Fruit fly (Drosophila melanogaster) whole organism, embryonic: ENCODE data around the gene Ir94a.

Source experiments
- Bdp1 ChIP-seq: fragments of 200-800 bp; sonication (Bioruptor generic); optimal IDR thresholded peaks from 3 replicates; lab custom pipeline; 2016; ENCODE audit warnings: missing biosample characterization, missing genetic modification characterization
- Bteb2 ChIP-seq: fragments of 200-800 bp; sonication (Bioruptor generic); optimal IDR thresholded peaks from 2 replicates; lab custom pipeline; 2016; ENCODE audit warnings: missing biosample characterization, missing genetic modification characterization
- C15 ChIP-seq: fragments of 200-800 bp; sonication (Bioruptor generic); IDR thresholded peaks from 3 replicates; pipeline ENCODE4 v1.3.6; 2022; ENCODE audit warnings: missing biosample characterization, missing genetic modification characterization
- CG10462 ChIP-seq: fragments of 200-800 bp; sonication (Bioruptor generic); optimal IDR thresholded peaks from 2 replicates; lab custom pipeline; 2016; ENCODE audit warnings: missing biosample characterization, missing genetic modification characterization
- CG10543 ChIP-seq: fragments of 200-800 bp; sonication (Bioruptor generic); optimal IDR thresholded peaks from 3 replicates; lab custom pipeline; 2017; ENCODE audit warnings: missing biosample characterization, mild to moderate bottlenecking, missing genetic modification characterization, moderate library complexity
- CG10565 ChIP-seq: fragments of 200-800 bp; sonication (Bioruptor generic); optimal IDR thresholded peaks from 3 replicates; lab custom pipeline; 2016; ENCODE audit warnings: missing biosample characterization, mild to moderate bottlenecking, missing genetic modification characterization
- CG11247 ChIP-seq: fragments of 200-800 bp; sonication (Bioruptor generic); IDR thresholded peaks from 2 replicates; pipeline ENCODE4 v1.3.6; 2022; ENCODE audit warnings: missing biosample characterization, missing genetic modification characterization
- CG13296 ChIP-seq: fragments of 200-800 bp; sonication (Bioruptor generic); optimal IDR thresholded peaks from 3 replicates; lab custom pipeline; 2018; ENCODE audit warnings: missing biosample characterization, mild to moderate bottlenecking, missing genetic modification characterization
- CG14667 ChIP-seq: fragments of 200-800 bp; sonication (Bioruptor generic); IDR thresholded peaks from 2 replicates; pipeline ENCODE4 v1.3.6; 2022; ENCODE audit warnings: missing biosample characterization, missing genetic modification characterization
- CG15073 ChIP-seq: fragments of 200-800 bp; sonication (Bioruptor generic); optimal IDR thresholded peaks from 2 replicates; lab custom pipeline; 2016; ENCODE audit warnings: missing biosample characterization, missing genetic modification characterization
- CG17186 ChIP-seq: fragments of 200-800 bp; sonication (Bioruptor generic); optimal IDR thresholded peaks from 3 replicates; lab custom pipeline; 2017; ENCODE audit warnings: missing biosample characterization, missing genetic modification reagents, missing genetic modification characterization
- CG18764 ChIP-seq: fragments of 200-800 bp; sonication (Bioruptor generic); optimal IDR thresholded peaks from 3 replicates; lab custom pipeline; 2016; ENCODE audit warnings: missing biosample characterization, missing genetic modification characterization
- CG31365 ChIP-seq: fragments of 200-800 bp; sonication (Bioruptor generic); optimal IDR thresholded peaks from 2 replicates; lab custom pipeline; 2018; ENCODE audit warnings: missing biosample characterization, mild to moderate bottlenecking, missing genetic modification characterization
- CG31441 ChIP-seq: fragments of 200-800 bp; sonication (Bioruptor generic); IDR thresholded peaks from 2 replicates; pipeline ENCODE4 v1.3.6; 2022; ENCODE audit warnings: missing biosample characterization, missing genetic modification characterization
- CG34422 ChIP-seq: fragments of 200-800 bp; sonication (Bioruptor generic); IDR thresholded peaks from 3 replicates; pipeline ENCODE4 v1.3.6; 2022; ENCODE audit warnings: missing biosample characterization, missing genetic modification characterization
- CG3838 ChIP-seq: fragments of 200-800 bp; sonication (Bioruptor generic); optimal IDR thresholded peaks from 3 replicates; lab custom pipeline; 2016; ENCODE audit warnings: missing biosample characterization, missing genetic modification characterization
- CG6813 ChIP-seq: fragments of 200-800 bp; sonication (Bioruptor generic); optimal IDR thresholded peaks from 2 replicates; lab custom pipeline; 2017; ENCODE audit warnings: missing biosample characterization, missing genetic modification characterization, mild to moderate bottlenecking, moderate library complexity, missing genetic modification reagents
- CG7963 ChIP-seq: fragments of 200-800 bp; sonication (Bioruptor generic); IDR thresholded peaks from 3 replicates; pipeline ENCODE4 v1.3.6; 2022; ENCODE audit warnings: missing biosample characterization, missing genetic modification characterization; ENCODE audit not compliant: partially characterized antibody
- CG8944 ChIP-seq: fragments of 200-800 bp; sonication (Bioruptor generic); optimal IDR thresholded peaks from 3 replicates; lab custom pipeline; 2016; ENCODE audit warnings: missing biosample characterization, missing genetic modification characterization
- CG9817 ChIP-seq: fragments of 200-800 bp; sonication (Bioruptor generic); optimal IDR thresholded peaks from 2 replicates; lab custom pipeline; 2018; ENCODE audit warnings: missing biosample characterization, mild to moderate bottlenecking, missing genetic modification characterization, moderate library complexity
- Camta ChIP-seq: fragments of 200-800 bp; sonication (Bioruptor generic); optimal IDR thresholded peaks from 2 replicates; lab custom pipeline; 2016; ENCODE audit warnings: missing biosample characterization, missing genetic modification characterization
- Fer2 ChIP-seq: fragments of 200-800 bp; sonication (Bioruptor generic); optimal IDR thresholded peaks from 2 replicates; lab custom pipeline; 2018; ENCODE audit warnings: missing biosample characterization, mild to moderate bottlenecking, missing genetic modification characterization, moderate library complexity
- HmgZ ChIP-seq: fragments of 200-800 bp; sonication (Bioruptor generic); optimal IDR thresholded peaks from 2 replicates; lab custom pipeline; 2018; ENCODE audit warnings: missing biosample characterization, mild to moderate bottlenecking, missing genetic modification characterization
- Kr ChIP-seq: fragments of 200-800 bp; sonication (Bioruptor generic); optimal IDR thresholded peaks from 2 replicates; lab custom pipeline; 2017; ENCODE audit warnings: missing biosample characterization, mild to moderate bottlenecking, missing genetic modification characterization
- Lhr ChIP-seq: fragments of 200-800 bp; sonication (Bioruptor generic); optimal IDR thresholded peaks from 3 replicates; lab custom pipeline; 2017; ENCODE audit warnings: mild to moderate bottlenecking, missing biosample characterization, missing genetic modification reagents, missing genetic modification characterization
- Mad ChIP-seq: fragments of 200-800 bp; sonication (Bioruptor generic); optimal IDR thresholded peaks from 2 replicates; lab custom pipeline; 2016; ENCODE audit warnings: missing biosample characterization, missing genetic modification characterization
- Max ChIP-seq: fragments of 200-800 bp; sonication (Bioruptor generic); optimal IDR thresholded peaks from 2 replicates; lab custom pipeline; 2016; ENCODE audit warnings: missing biosample characterization, mild to moderate bottlenecking, missing genetic modification characterization
- Meics ChIP-seq: fragments of 200-800 bp; sonication (Bioruptor generic); optimal IDR thresholded peaks from 2 replicates; lab custom pipeline; 2017; ENCODE audit warnings: missing biosample characterization, mild to moderate bottlenecking, missing genetic modification characterization
- Mrtf ChIP-seq: fragments of 200-800 bp; sonication (Bioruptor generic); IDR thresholded peaks from 3 replicates; pipeline ENCODE4 v1.3.6; 2022; ENCODE audit warnings: missing biosample characterization, missing genetic modification characterization
- Sox100B ChIP-seq: fragments of 200-800 bp; sonication (Bioruptor generic); optimal IDR thresholded peaks from 3 replicates; lab custom pipeline; 2018; ENCODE audit warnings: missing biosample characterization, mild to moderate bottlenecking, missing genetic modification characterization
- Spps ChIP-seq: fragments of 200-800 bp; sonication (Bioruptor generic); optimal IDR thresholded peaks from 2 replicates; lab custom pipeline; 2018; ENCODE audit warnings: missing biosample characterization, mild to moderate bottlenecking, missing genetic modification characterization
- Taf1 ChIP-seq: fragments of 200-800 bp; sonication (Bioruptor generic); IDR thresholded peaks from 2 replicates; pipeline ENCODE4 v1.3.6; 2022; ENCODE audit warnings: missing biosample characterization, missing genetic modification characterization
- bigmax ChIP-seq: fragments of 200-800 bp; sonication (Bioruptor generic); optimal IDR thresholded peaks from 2 replicates; lab custom pipeline; 2018; ENCODE audit warnings: missing biosample characterization, mild to moderate bottlenecking, missing genetic modification characterization
- cato ChIP-seq: fragments of 200-800 bp; sonication (Bioruptor generic); optimal IDR thresholded peaks from 2 replicates; lab custom pipeline; 2016; ENCODE audit warnings: missing biosample characterization, missing genetic modification characterization, borderline replicate concordance
- crc ChIP-seq: fragments of 200-800 bp; sonication (Bioruptor generic); optimal IDR thresholded peaks from 2 replicates; lab custom pipeline; 2016; ENCODE audit warnings: missing biosample characterization, missing genetic modification characterization
- esg ChIP-seq: fragments of 200-800 bp; sonication (Bioruptor generic); conservative IDR thresholded peaks from 2 replicates; pipeline ENCODE4 v1.3.6; 2022; ENCODE audit warnings: missing biosample characterization, missing genetic modification characterization
- eyg ChIP-seq: fragments of 200-800 bp; sonication (Bioruptor generic); optimal IDR thresholded peaks from 3 replicates; lab custom pipeline; 2016; ENCODE audit warnings: missing biosample characterization, missing genetic modification characterization
- gfzf ChIP-seq: fragments of 200-800 bp; sonication (Bioruptor generic); optimal IDR thresholded peaks from 2 replicates; lab custom pipeline; 2016; ENCODE audit warnings: missing biosample characterization, mild to moderate bottlenecking, missing genetic modification characterization, moderate library complexity
- insv ChIP-seq, 2 experiments: fragments of 200-800 bp; sonication (Bioruptor generic); optimal IDR thresholded peaks; 3 replicates each; lab custom pipeline; 2016 to 2018; ENCODE audit warnings: missing biosample characterization in 2 of 2, missing genetic modification characterization in 2 of 2
- maf-S ChIP-seq: fragments of 200-800 bp; sonication (Bioruptor generic); optimal IDR thresholded peaks from 2 replicates; lab custom pipeline; 2016; ENCODE audit warnings: missing biosample characterization, missing genetic modification characterization
- peb ChIP-seq: fragments of 200-800 bp; sonication (Bioruptor generic); IDR thresholded peaks from 2 replicates; pipeline ENCODE4 v1.3.6; 2022; ENCODE audit warnings: missing biosample characterization, missing genetic modification characterization
- scrt ChIP-seq: fragments of 200-800 bp; sonication (Bioruptor generic); optimal IDR thresholded peaks from 2 replicates; lab custom pipeline; 2018; ENCODE audit warnings: missing biosample characterization, mild to moderate bottlenecking, missing genetic modification characterization, moderate library complexity
- toy ChIP-seq: fragments of 200-800 bp; sonication (Bioruptor generic); IDR thresholded peaks from 2 replicates; pipeline ENCODE4 v1.3.6; 2022; ENCODE audit warnings: missing biosample characterization, missing genetic modification characterization
- tx ChIP-seq: fragments of 200-800 bp; sonication (Bioruptor generic); optimal IDR thresholded peaks from 2 replicates; lab custom pipeline; 2016; ENCODE audit warnings: missing biosample characterization, missing genetic modification characterization
- unpg ChIP-seq: fragments of 200-800 bp; sonication (Bioruptor generic); optimal IDR thresholded peaks from 3 replicates; lab custom pipeline; 2018; ENCODE audit warnings: missing biosample characterization, mild to moderate bottlenecking, missing genetic modification characterization, moderate library complexity
- wdn ChIP-seq: fragments of 200-800 bp; sonication (Bioruptor generic); IDR thresholded peaks from 2 replicates; pipeline ENCODE4 v1.3.6; 2022; ENCODE audit warnings: missing biosample characterization, missing genetic modification characterization
- wor ChIP-seq: fragments of 200-800 bp; sonication (Bioruptor generic); IDR thresholded peaks from 2 replicates; pipeline ENCODE4 v1.3.6; 2022; ENCODE audit warnings: missing biosample characterization, missing genetic modification characterization
- z ChIP-seq: fragments of 200-800 bp; sonication (Bioruptor generic); IDR thresholded peaks from 3 replicates; pipeline ENCODE4 v1.3.6; 2022; ENCODE audit warnings: missing biosample characterization, missing genetic modification characterization

The Ir94a gene

dm6 chr3R:22145425-22146411 is 32.5 kb downstream of the Ir94a start (continued):
- TF ChIP-seq bigmax (GFP tag; lab: Kevin White, UChicago): no peak
- peak; percentile 72 for TF ChIP-seq CG14667 (GFP tag; lab: Robert Waterston, UW)
- TF ChIP-seq Camta (GFP tag; lab: Kevin White, UChicago): peak; percentile 47
- no peak for TF ChIP-seq CG10543
- no peak for TF ChIP-seq CG7963 (GFP tag; lab: Robert Waterston, UW)
- peak; percentile 57 for TF ChIP-seq Mad (GFP tag; lab: Kevin White, UChicago)
- no peak for TF ChIP-seq CG13296 (GFP tag; lab: Kevin White, UChicago)
- TF ChIP-seq CG31441 (GFP tag; lab: Robert Waterston, UW): peak; percentile 91
- peak; percentile 75 for TF ChIP-seq Sox100B
- peak; percentile 92 for TF ChIP-seq Kr (GFP tag; lab: Kevin White, UChicago)
- no peak for TF ChIP-seq toy (GFP tag; lab: Robert Waterston, UW)
- TF ChIP-seq Bdp1 (GFP tag; lab: Kevin White, UChicago): peak; percentile 44
- TF ChIP-seq scrt (GFP tag; lab: Kevin White, UChicago): peak; percentile 27
- peak; percentile 11 for TF ChIP-seq cato
- peak; percentile 33 for TF ChIP-seq CG10565
- TF ChIP-seq CG10462 (GFP tag; lab: Kevin White, UChicago): peak; percentile 48
- peak; percentile 8 for TF ChIP-seq HmgZ (tag; lab: Kevin White, UChicago)
- TF ChIP-seq Meics (GFP tag; lab: Kevin White, UChicago): peak; percentile 60
- TF ChIP-seq unpg (GFP tag; lab: Kevin White, UChicago): peak; percentile 72
- no peak for TF ChIP-seq gfzf (GFP tag; lab: Kevin White, UChicago)
- TF ChIP-seq Taf1 (GFP tag; lab: Robert Waterston, UW): no peak
- no peak for TF ChIP-seq insv (GFP tag; optimal IDR thresholded peaks at IDR 0.05; lab: Kevin White, UChicago)
- TF ChIP-seq CG11247: 0 out of 2 replicates have a peak, but pooled peaks have one; percentile 31
- peak; percentile 58 for TF ChIP-seq CG8944 (GFP tag; lab: Kevin White, UChicago)
- no peak for TF ChIP-seq CG3838 (GFP tag; lab: Kevin White, UChicago)
- peak; percentile 42 for TF ChIP-seq CG18764
- TF ChIP-seq Bteb2: no peak
- TF ChIP-seq Max (GFP tag; lab: Kevin White, UChicago): peak; percentile 68
- TF ChIP-seq Fer2 (tag; lab: Kevin White, UChicago): peak; percentile 11
- TF ChIP-seq CG34422: peak; percentile 82; the same call in 2 of the 3 replicates
- peak; percentile 23 for TF ChIP-seq maf-S (GFP tag; lab: Kevin White, UChicago)
- TF ChIP-seq CG31365 (tag; lab: Kevin White, UChicago): no peak
- peak; percentile 83 for TF ChIP-seq esg
- peak; percentile 77 for TF ChIP-seq CG6813 (GFP tag; lab: Kevin White, UChicago)
- TF ChIP-seq tx (GFP tag; lab: Kevin White, UChicago): peak; percentile 66
- peak; percentile 44 for TF ChIP-seq CG15073 (GFP tag; lab: Kevin White, UChicago)
- TF ChIP-seq CG17186 (GFP tag; lab: Kevin White, UChicago): peak; percentile 61
- TF ChIP-seq Spps: peak; percentile 92
- TF ChIP-seq CG9817 (tag; lab: Kevin White, UChicago): peak; percentile 62
- TF ChIP-seq eyg (GFP tag; lab: Kevin White, UChicago): peak; percentile 38
- TF ChIP-seq Lhr (GFP tag; lab: Kevin White, UChicago): peak; percentile 40
- TF ChIP-seq Mrtf (GFP tag; lab: Robert Waterston, UW): peak; percentile 60; the same call in 1 of the 3 replicates
- TF ChIP-seq C15 (GFP tag; lab: Robert Waterston, UW): no peak; the same call in 2 of the 3 replicates
- TF ChIP-seq z: no peak
- peak; percentile 87 for TF ChIP-seq wor (GFP tag; lab: Robert Waterston, UW)
- peak; percentile 8 for TF ChIP-seq crc (GFP tag; lab: Kevin White, UChicago)
- TF ChIP-seq wdn (GFP tag; lab: Robert Waterston, UW): peak; percentile 23; the same call in 1 of the 2 replicates
- TF ChIP-seq peb (GFP tag; lab: Robert Waterston, UW): peak; percentile 85
